Fruit fly (Drosophila melanogaster) whole organism, embryonic: ENCODE results near the gene baf.

ENCODE experiments used
- CG10209 ChIP-seq: fragments of 200-800 bp; sonication (Bioruptor generic); optimal IDR thresholded peaks from 3 replicates; lab custom pipeline; 2017; ENCODE audit warnings: missing biosample characterization, mild to moderate bottlenecking, missing genetic modification characterization, missing genetic modification reagents
- CG11696 ChIP-seq: fragments of 200-800 bp; sonication (Bioruptor generic); IDR thresholded peaks from 2 replicates; pipeline ENCODE4 v1.3.6; 2022; ENCODE audit warnings: missing biosample characterization, missing genetic modification characterization
- CG12155 ChIP-seq: fragments of 200-800 bp; sonication (Bioruptor generic); optimal IDR thresholded peaks from 3 replicates; lab custom pipeline; 2016; ENCODE audit warnings: missing biosample characterization, missing genetic modification characterization
- CG12391 ChIP-seq: fragments of 200-800 bp; sonication (Bioruptor generic); optimal IDR thresholded peaks from 3 replicates; lab custom pipeline; 2018; ENCODE audit warnings: missing biosample characterization, mild to moderate bottlenecking, missing genetic modification characterization, moderate library complexity
- CG13296 ChIP-seq: fragments of 200-800 bp; sonication (Bioruptor generic); optimal IDR thresholded peaks from 3 replicates; lab custom pipeline; 2018; ENCODE audit warnings: missing biosample characterization, mild to moderate bottlenecking, missing genetic modification characterization
- CG1529 ChIP-seq: fragments of 200-800 bp; sonication (Bioruptor generic); optimal IDR thresholded peaks from 3 replicates; lab custom pipeline; 2018; ENCODE audit warnings: missing biosample characterization, missing genetic modification characterization
- CG15479 ChIP-seq: fragments of 200-800 bp; sonication (Bioruptor generic); optimal IDR thresholded peaks from 3 replicates; lab custom pipeline; 2019; ENCODE audit warnings: missing biosample characterization, mild to moderate bottlenecking, missing genetic modification characterization, moderate library complexity
- CG1603 ChIP-seq: fragments of 200-800 bp; sonication (Bioruptor generic); optimal IDR thresholded peaks from 2 replicates; lab custom pipeline; 2019; ENCODE audit warnings: missing biosample characterization, mild to moderate bottlenecking, missing genetic modification characterization, moderate library complexity
- CG17186 ChIP-seq: fragments of 200-800 bp; sonication (Bioruptor generic); optimal IDR thresholded peaks from 3 replicates; lab custom pipeline; 2017; ENCODE audit warnings: missing biosample characterization, missing genetic modification reagents, missing genetic modification characterization
- CG17359 ChIP-seq: fragments of 200-800 bp; sonication (Bioruptor generic); optimal IDR thresholded peaks from 3 replicates; lab custom pipeline; 2018; ENCODE audit warnings: missing biosample characterization, mild to moderate bottlenecking, missing genetic modification characterization, moderate library complexity
- CG17568 ChIP-seq: fragments of 200-800 bp; sonication (Bioruptor generic); optimal IDR thresholded peaks from 2 replicates; lab custom pipeline; 2018; ENCODE audit warnings: missing biosample characterization, mild to moderate bottlenecking, missing genetic modification characterization, moderate library complexity
- CG17912 ChIP-seq: fragments of 200-800 bp; sonication (Bioruptor generic); optimal IDR thresholded peaks from 2 replicates; lab custom pipeline; 2018; ENCODE audit warnings: missing biosample characterization, mild to moderate bottlenecking, missing genetic modification characterization
- CG18619 ChIP-seq: fragments of 200-800 bp; sonication (Bioruptor generic); optimal IDR thresholded peaks from 3 replicates; lab custom pipeline; 2017; ENCODE audit warnings: missing biosample characterization, mild to moderate bottlenecking, missing genetic modification characterization
- CG2116 ChIP-seq: fragments of 200-800 bp; sonication (Bioruptor generic); optimal IDR thresholded peaks from 3 replicates; lab custom pipeline; 2018; ENCODE audit warnings: missing biosample characterization, mild to moderate bottlenecking, missing genetic modification characterization
- CG2202 ChIP-seq: fragments of 200-800 bp; sonication (Bioruptor generic); optimal IDR thresholded peaks from 2 replicates; lab custom pipeline; 2018; ENCODE audit warnings: missing biosample characterization, mild to moderate bottlenecking, missing genetic modification characterization
- CG2889 ChIP-seq: fragments of 200-800 bp; sonication (Bioruptor generic); IDR thresholded peaks from 3 replicates; pipeline ENCODE4 v1.3.6; 2022; ENCODE audit warnings: missing biosample characterization, missing genetic modification characterization
- CG34224 ChIP-seq: fragments of 200-800 bp; sonication (Bioruptor generic); IDR thresholded peaks from 3 replicates; pipeline ENCODE4 v1.3.6; 2022; ENCODE audit warnings: missing biosample characterization, missing genetic modification characterization; ENCODE audit not compliant: partially characterized antibody
- CG3838 ChIP-seq: fragments of 200-800 bp; sonication (Bioruptor generic); optimal IDR thresholded peaks from 3 replicates; lab custom pipeline; 2016; ENCODE audit warnings: missing biosample characterization, missing genetic modification characterization
- CG43689 ChIP-seq: fragments of 200-800 bp; sonication (Bioruptor generic); IDR thresholded peaks from 2 replicates; pipeline ENCODE4 v1.3.6; 2022; ENCODE audit warnings: missing biosample characterization, missing genetic modification characterization
- CG4707 ChIP-seq: fragments of 200-800 bp; sonication (Bioruptor generic); optimal IDR thresholded peaks from 2 replicates; lab custom pipeline; 2018; ENCODE audit warnings: missing biosample characterization, mild to moderate bottlenecking, missing genetic modification characterization, moderate library complexity
- CG6791 ChIP-seq: fragments of 200-800 bp; sonication (Bioruptor generic); IDR thresholded peaks from 3 replicates; pipeline ENCODE4 v1.3.6; 2022; ENCODE audit warnings: missing biosample characterization, missing genetic modification characterization; ENCODE audit not compliant: partially characterized antibody
- CG8281 ChIP-seq: fragments of 200-800 bp; sonication (Bioruptor generic); optimal IDR thresholded peaks from 2 replicates; lab custom pipeline; 2018; ENCODE audit warnings: missing biosample characterization, mild to moderate bottlenecking, missing genetic modification characterization, moderate library complexity
- MBD-R2 ChIP-seq: fragments of 200-800 bp; sonication (Bioruptor generic); IDR thresholded peaks from 2 replicates; pipeline ENCODE4 v1.3.6; 2022; ENCODE audit warnings: missing biosample characterization, missing genetic modification characterization
- MESR4 ChIP-seq: fragments of 200-800 bp; sonication (Bioruptor generic); optimal IDR thresholded peaks from 2 replicates; lab custom pipeline; 2018; ENCODE audit warnings: missing biosample characterization, mild to moderate bottlenecking, missing genetic modification characterization, moderate library complexity
- Myb ChIP-seq: fragments of 200-800 bp; sonication (Bioruptor generic); optimal IDR thresholded peaks from 2 replicates; lab custom pipeline; 2016; ENCODE audit warnings: missing biosample characterization, missing genetic modification characterization
- Rx ChIP-seq: fragments of 200-800 bp; sonication (Bioruptor generic); IDR thresholded peaks from 2 replicates; pipeline ENCODE4 v1.3.6; 2022; ENCODE audit warnings: missing biosample characterization, missing genetic modification characterization
- Sin3A ChIP-seq: fragments of >200 bp; optimal IDR thresholded peaks from 2 replicates; lab custom pipeline; 2018
- abd-A ChIP-seq: fragments of 200-800 bp; sonication (Bioruptor generic); optimal IDR thresholded peaks from 3 replicates; lab custom pipeline; 2019; ENCODE audit warnings: missing biosample characterization, mild to moderate bottlenecking, missing genetic modification characterization, moderate library complexity
- amos ChIP-seq: fragments of 200-800 bp; sonication (Bioruptor generic); IDR thresholded peaks from 2 replicates; pipeline ENCODE4 v1.3.6; 2022; ENCODE audit warnings: missing biosample characterization, missing genetic modification characterization; ENCODE audit not compliant: partially characterized antibody
- az2 ChIP-seq: fragments of 200-800 bp; sonication (Bioruptor generic); optimal IDR thresholded peaks from 3 replicates; lab custom pipeline; 2016; ENCODE audit warnings: missing biosample characterization, missing genetic modification characterization
- br ChIP-seq: fragments of >200 bp; optimal IDR thresholded peaks from 2 replicates; lab custom pipeline; 2017
- cg ChIP-seq: fragments of 200-800 bp; sonication (Bioruptor generic); optimal IDR thresholded peaks from 3 replicates; lab custom pipeline; 2019; ENCODE audit warnings: missing biosample characterization, mild to moderate bottlenecking, missing genetic modification characterization, moderate library complexity
- chinmo ChIP-seq: fragments of 200-800 bp; sonication (Bioruptor generic); IDR thresholded peaks from 4 replicates; pipeline ENCODE4 v1.3.6; 2022; ENCODE audit warnings: missing biosample characterization, missing genetic modification characterization; ENCODE audit not compliant: partially characterized antibody
- danr ChIP-seq: fragments of 200-800 bp; sonication (Bioruptor generic); IDR thresholded peaks from 2 replicates; pipeline ENCODE4 v1.3.6; 2022; ENCODE audit warnings: missing biosample characterization, missing genetic modification characterization
- dysf ChIP-seq: fragments of 200-800 bp; sonication (Bioruptor generic); IDR thresholded peaks from 3 replicates; pipeline ENCODE4 v1.3.6; 2022; ENCODE audit warnings: missing biosample characterization, missing genetic modification characterization
- esg ChIP-seq: fragments of 200-800 bp; sonication (Bioruptor generic); conservative IDR thresholded peaks from 2 replicates; pipeline ENCODE4 v1.3.6; 2022; ENCODE audit warnings: missing biosample characterization, missing genetic modification characterization
- ftz-f1 ChIP-seq: fragments of 200-800 bp; sonication (Bioruptor generic); optimal IDR thresholded peaks from 2 replicates; lab custom pipeline; 2016; ENCODE audit warnings: missing biosample characterization, missing genetic modification characterization
- h ChIP-seq: fragments of >200 bp; optimal IDR thresholded peaks from 2 replicates; lab custom pipeline; 2017
- lmd ChIP-seq: fragments of 200-800 bp; sonication (Bioruptor generic); IDR thresholded peaks from 2 replicates; pipeline ENCODE4 v1.3.6; 2022; ENCODE audit warnings: missing biosample characterization, missing genetic modification characterization
- nau ChIP-seq: fragments of 200-800 bp; sonication (Bioruptor generic); optimal IDR thresholded peaks from 3 replicates; lab custom pipeline; 2017; ENCODE audit warnings: missing biosample characterization, mild to moderate bottlenecking, missing genetic modification characterization, missing genetic modification reagents
- nmo ChIP-seq: fragments of 200-800 bp; sonication (Bioruptor generic); optimal IDR thresholded peaks from 2 replicates; lab custom pipeline; 2018; ENCODE audit warnings: missing biosample characterization, mild to moderate bottlenecking, missing genetic modification characterization, moderate library complexity
- prd ChIP-seq, 3 experiments: fragments of >200 bp in 2 of 3; fragments of 200-800 bp in 1 of 3; sonication (Bioruptor generic) in 1 of 3; optimal IDR thresholded peaks in 2 of 3; IDR thresholded peaks in 1 of 3; 2 replicates in 2 of 3; 3 replicates in 1 of 3; pipeline versions ENCODE4 v1.3.6 to Lab custom; 2017 to 2022; ENCODE audit warnings: missing biosample characterization in 1 of 3, missing genetic modification characterization in 1 of 3
- ssp ChIP-seq: fragments of 200-800 bp; sonication (Bioruptor generic); IDR thresholded peaks from 2 replicates; pipeline ENCODE4 v1.3.6; 2022; ENCODE audit warnings: missing biosample characterization, missing genetic modification characterization
- tio ChIP-seq: fragments of 200-800 bp; sonication (Bioruptor generic); optimal IDR thresholded peaks from 2 replicates; lab custom pipeline; 2017; ENCODE audit warnings: missing biosample characterization, missing genetic modification characterization, inconsistent platforms
- tna ChIP-seq: fragments of 200-800 bp; sonication (Bioruptor generic); IDR thresholded peaks from 2 replicates; pipeline ENCODE4 v1.3.6; 2022; ENCODE audit warnings: missing biosample characterization, missing genetic modification characterization; ENCODE audit not compliant: partially characterized antibody
- usp ChIP-seq: fragments of >200 bp; optimal IDR thresholded peaks from 2 replicates; lab custom pipeline; 2017; ENCODE audit warnings: missing biosample characterization, missing genetic modification characterization
- vvl ChIP-seq: fragments of 200-800 bp; sonication (Bioruptor generic); IDR thresholded peaks from 2 replicates; pipeline ENCODE4 v1.3.6; 2022; ENCODE audit warnings: missing biosample characterization, missing genetic modification characterization
- zfh2 ChIP-seq: fragments of 200-800 bp; sonication (Bioruptor generic); optimal IDR thresholded peaks from 2 replicates; lab custom pipeline; 2016; ENCODE audit warnings: missing biosample characterization, missing genetic modification characterization

baf gene

dm6 chr2L:8071112-8071976 lies 42.1 kb downstream of the baf start, which contains the start of gene poe (continued):
- TF ChIP-seq h (lab: Kevin White, UChicago), result no peak
- no peak for TF ChIP-seq CG17912 (GFP tag; lab: Kevin White, UChicago)
- no peak for TF ChIP-seq CG1603 (tag; lab: Kevin White, UChicago)
- no peak for TF ChIP-seq CG6791 (GFP tag; lab: Robert Waterston, UW)
- no peak for TF ChIP-seq CG18619 (GFP tag; lab: Kevin White, UChicago)
- no peak for TF ChIP-seq CG1529 (GFP tag; lab: Kevin White, UChicago)
- TF ChIP-seq zfh2 (GFP tag; lab: Kevin White, UChicago), result no peak
- no peak for TF ChIP-seq tio (GFP tag; lab: Kevin White, UChicago)
- TF ChIP-seq nmo, result peak; percentile 60
- peak; percentile 48; the same call in 1 of the 2 replicates for TF ChIP-seq ssp
- peak; percentile 88 for TF ChIP-seq vvl (GFP tag; lab: Robert Waterston, UW)
- TF ChIP-seq nau (GFP tag; lab: Kevin White, UChicago), result no peak
- peak; percentile 29 for TF ChIP-seq CG4707 (GFP tag; lab: Kevin White, UChicago)
- TF ChIP-seq MBD-R2 (GFP tag; lab: Robert Waterston, UW), result peak; percentile 74
- TF ChIP-seq CG15479, result no peak
- peak; percentile 51 for TF ChIP-seq CG10209 (GFP tag; lab: Kevin White, UChicago)
- no peak for TF ChIP-seq CG8281
- TF ChIP-seq CG34224 (GFP tag; lab: Robert Waterston, UW), result peak; percentile 22; the same call in 2 of the 3 replicates
- TF ChIP-seq CG17186 (GFP tag; lab: Kevin White, UChicago), result no peak
- TF ChIP-seq esg (GFP tag; lab: Robert Waterston, UW), result 0 out of 2 replicates have a peak, but pooled peaks have one; percentile 27
- TF ChIP-seq usp (GFP tag; lab: Kevin White, UChicago), result no peak
- TF ChIP-seq CG13296 (GFP tag; lab: Kevin White, UChicago), result no peak
- TF ChIP-seq CG3838 (GFP tag; lab: Kevin White, UChicago), result no peak
- 0 out of 4 replicates have a peak, but pooled peaks have one; percentile 29 for TF ChIP-seq chinmo (GFP tag; lab: Robert Waterston, UW)
- peak; percentile 19 for TF ChIP-seq Sin3A (lab: Kevin White, UChicago)
- TF ChIP-seq cg (GFP tag; lab: Kevin White, UChicago), result no peak
- TF ChIP-seq CG17359 (tag; lab: Kevin White, UChicago), result peak; percentile 56
- peak; percentile 25 for TF ChIP-seq az2 (GFP tag; lab: Kevin White, UChicago)
- TF ChIP-seq CG2889 (GFP tag; lab: Robert Waterston, UW), result 0 out of 3 replicates have a peak, but pooled peaks have one; percentile 30
- no peak for TF ChIP-seq CG43689
- 0 out of 2 replicates have a peak, but pooled peaks have one; percentile 12 for TF ChIP-seq CG11696 (GFP tag; lab: Robert Waterston, UW)
- TF ChIP-seq ftz-f1 (GFP tag; lab: Kevin White, UChicago), result no peak
- peak; percentile 23; the same call in 1 of the 2 replicates for TF ChIP-seq amos
- peak; percentile 80 for TF ChIP-seq MESR4 (GFP tag; lab: Kevin White, UChicago)
- TF ChIP-seq prd (optimal IDR thresholded peaks at IDR 0.05; lab: Kevin White, UChicago), result no peak
- peak; percentile 62 for TF ChIP-seq prd (GFP tag; IDR thresholded peaks at IDR 0.05; lab: Robert Waterston, UW)
- TF ChIP-seq CG12391 (tag; lab: Kevin White, UChicago), result peak; percentile 81
- peak; percentile 10; the same call in 1 of the 2 replicates for TF ChIP-seq danr (GFP tag; lab: Robert Waterston, UW)
- TF ChIP-seq CG12155, result no peak
- peak; percentile 4 for TF ChIP-seq CG2202 (tag; lab: Kevin White, UChicago)
- TF ChIP-seq br, result no peak
- TF ChIP-seq abd-A (tag; lab: Kevin White, UChicago), result no peak
- TF ChIP-seq CG2116, result peak; percentile 44
- TF ChIP-seq tna (GFP tag; lab: Robert Waterston, UW), result no peak
- peak; percentile 15 for TF ChIP-seq Myb (GFP tag; lab: Kevin White, UChicago)
- TF ChIP-seq dysf (GFP tag; lab: Robert Waterston, UW), result peak; percentile 56; the same call in 1 of the 3 replicates
- TF ChIP-seq Rx (GFP tag; lab: Robert Waterston, UW), result no peak
- TF ChIP-seq lmd (GFP tag; lab: Robert Waterston, UW), result peak; percentile 57
- TF ChIP-seq CG17568 (GFP tag; lab: Kevin White, UChicago), result no peak
